Worm (Caenorhabditis elegans) whole organism, mixed stage, embryonic: ENCODE results near the gene F56D6.13.

ENCODE experiments used
- ceh-83 ChIP-seq: fragments of 200-800 bp; sonication (Bioruptor generic); optimal IDR thresholded peaks from 2 replicates; lab custom pipeline; 2018; ENCODE audit warnings: mild to moderate bottlenecking, missing genetic modification characterization, missing compliant biosample characterization
- ces-1 ChIP-seq: fragments of 150-350 bp; optimal IDR thresholded peaks from 2 replicates; lab custom pipeline; 2014; ENCODE audit warnings: missing biosample characterization, missing genetic modification reagents, missing genetic modification characterization
- cnd-1 ChIP-seq: fragments of 200-800 bp; sonication (Bioruptor generic); optimal IDR thresholded peaks from 2 replicates; lab custom pipeline; 2018; ENCODE audit warnings: mild to moderate bottlenecking, missing genetic modification characterization, missing compliant biosample characterization
- lsy-2 ChIP-seq: fragments of 150-350 bp; optimal IDR thresholded peaks from 2 replicates; lab custom pipeline; 2014; ENCODE audit warnings: missing biosample characterization, missing genetic modification characterization
- nhr-12 ChIP-seq: fragments of 150-350 bp; optimal IDR thresholded peaks from 2 replicates; lab custom pipeline; 2014; ENCODE audit warnings: missing biosample characterization, missing genetic modification characterization
- nhr-237 ChIP-seq: fragments of 150-350 bp; optimal IDR thresholded peaks from 2 replicates; lab custom pipeline; 2014; ENCODE audit warnings: missing biosample characterization, missing genetic modification characterization
- nhr-28 ChIP-seq: fragments of 150-350 bp; optimal IDR thresholded peaks from 2 replicates; lab custom pipeline; 2014; ENCODE audit warnings: missing biosample characterization, missing genetic modification characterization
- nhr-76 ChIP-seq: sonication (generic microtip); optimal IDR thresholded peaks from 2 replicates; lab custom pipeline; 2017; ENCODE audit warnings: missing biosample characterization, missing genetic modification characterization
- snpc-4 ChIP-seq: fragments of 150-350 bp; optimal IDR thresholded peaks from 2 replicates; lab custom pipeline; 2014; ENCODE audit warnings: missing biosample characterization, missing genetic modification characterization
- unc-120 ChIP-seq: sonication (generic microtip); optimal IDR thresholded peaks from 2 replicates; lab custom pipeline; 2017; ENCODE audit warnings: missing genetic modification characterization, missing compliant biosample characterization; ENCODE audit not compliant: poor library complexity, severe bottlenecking
- unc-62 ChIP-seq: fragments of 150-350 bp; optimal IDR thresholded peaks from 2 replicates; lab custom pipeline; 2014; ENCODE audit warnings: missing biosample characterization, missing genetic modification reagents, missing genetic modification characterization
- ztf-11 ChIP-seq: fragments of 150-350 bp; optimal IDR thresholded peaks from 2 replicates; lab custom pipeline; 2014; ENCODE audit warnings: missing biosample characterization, missing genetic modification characterization

- TF ChIP-seq ztf-11 (tag; lab: Kevin White, UChicago) (no peak), nhr-12 (tag; lab: Kevin White, UChicago) (no peak), nhr-237 (no peak), unc-120 (no peak), lsy-2 (no peak), nhr-76 (no peak), unc-62 (no peak), ceh-83 (GFP tag; lab: Kevin White, UChicago) (no peak), nhr-28 (tag; lab: Kevin White, UChicago) (no peak), ces-1 (GFP tag; lab: Kevin White, UChicago) (no peak), cnd-1 (tag; lab: Kevin White, UChicago) (no peak), snpc-4 (no peak)
These were observed 30.8 kb upstream of the F56D6.13 start, which contains the start of gene F37C4.6 for ce11 chrIV:3878283-3878938.
